Worm (Caenorhabditis elegans) whole organism, L2 larva: ENCODE results near the gene amx-1.

Experiments used
- C34F6.9 ChIP-seq: fragments of 150-350 bp; optimal IDR thresholded peaks from 2 replicates; lab custom pipeline; 2014; ENCODE audit warnings: missing biosample characterization, missing genetic modification characterization
- F13H6.1 ChIP-seq: sonication (generic microtip); optimal IDR thresholded peaks from 2 replicates; lab custom pipeline; 2016; ENCODE audit warnings: missing genetic modification characterization, missing compliant biosample characterization
- R02D3.7 ChIP-seq: fragments of 150-350 bp; optimal IDR thresholded peaks from 2 replicates; lab custom pipeline; 2014; ENCODE audit warnings: missing biosample characterization, missing genetic modification characterization
- Y55F3AM.14 ChIP-seq: fragments of 200-800 bp; sonication (Bioruptor generic); optimal IDR thresholded peaks from 2 replicates; lab custom pipeline; 2018; ENCODE audit warnings: mild to moderate bottlenecking, missing genetic modification characterization, missing compliant biosample characterization
- ZK546.5 ChIP-seq: sonication (generic microtip); optimal IDR thresholded peaks from 2 replicates; lab custom pipeline; 2017; ENCODE audit warnings: missing biosample characterization, missing genetic modification characterization
- alr-1 ChIP-seq: fragments of 150-350 bp; optimal IDR thresholded peaks from 2 replicates; lab custom pipeline; 2014; ENCODE audit warnings: missing biosample characterization, missing genetic modification characterization
- ama-1 ChIP-seq: fragments of 150-350 bp; optimal IDR thresholded peaks from 2 replicates; lab custom pipeline; 2018; ENCODE audit warnings: inconsistent platforms
- blmp-1 ChIP-seq: sonication (generic microtip); optimal IDR thresholded peaks from 2 replicates; lab custom pipeline; 2017; ENCODE audit warnings: missing genetic modification characterization, mild to moderate bottlenecking, missing compliant biosample characterization, antibody characterized with exemption, moderate library complexity; ENCODE audit not compliant: insufficient read depth
- ceh-16 ChIP-seq: fragments of 150-350 bp; optimal IDR thresholded peaks from 2 replicates; lab custom pipeline; 2014; ENCODE audit warnings: missing biosample characterization, missing genetic modification characterization
- ceh-82 ChIP-seq: fragments of 150-350 bp; optimal IDR thresholded peaks from 2 replicates; lab custom pipeline; 2014; ENCODE audit warnings: missing biosample characterization, missing genetic modification characterization
- crh-2 ChIP-seq: sonication (generic microtip); optimal IDR thresholded peaks from 2 replicates; lab custom pipeline; 2017; ENCODE audit warnings: missing biosample characterization, missing genetic modification characterization
- dmd-4 ChIP-seq: sonication (generic microtip); optimal IDR thresholded peaks from 2 replicates; lab custom pipeline; 2017; ENCODE audit warnings: missing biosample characterization, missing genetic modification characterization
- egl-27 ChIP-seq: sonication (generic microtip); optimal IDR thresholded peaks from 3 replicates; lab custom pipeline; 2017; ENCODE audit warnings: missing biosample characterization, missing genetic modification reagents, missing genetic modification characterization
- elt-1 ChIP-seq: fragments of 150-350 bp; optimal IDR thresholded peaks from 2 replicates; lab custom pipeline; 2014; ENCODE audit warnings: missing biosample characterization, missing genetic modification characterization
- elt-3 ChIP-seq: sonication (generic microtip); optimal IDR thresholded peaks from 2 replicates; lab custom pipeline; 2017; ENCODE audit warnings: missing biosample characterization, missing genetic modification characterization
- fos-1 ChIP-seq: fragments of 150-350 bp; optimal IDR thresholded peaks from 2 replicates; lab custom pipeline; 2014; ENCODE audit warnings: missing biosample characterization, missing genetic modification characterization
- gmeb-1 ChIP-seq: fragments of 150-350 bp; optimal IDR thresholded peaks from 2 replicates; lab custom pipeline; 2014; ENCODE audit warnings: missing biosample characterization, missing genetic modification characterization
- lin-11 ChIP-seq: fragments of 150-350 bp; sonication (generic microtip); optimal IDR thresholded peaks from 2 replicates; lab custom pipeline; 2014; ENCODE audit warnings: missing biosample characterization, missing genetic modification characterization, inconsistent platforms, mixed read lengths
- lin-13 ChIP-seq: fragments of 150-350 bp; optimal IDR thresholded peaks from 2 replicates; lab custom pipeline; 2014; ENCODE audit warnings: missing biosample characterization, missing genetic modification reagents, missing genetic modification characterization
- lin-39 ChIP-seq: fragments of 150-350 bp; optimal IDR thresholded peaks from 2 replicates; lab custom pipeline; 2014; ENCODE audit warnings: missing biosample characterization, missing genetic modification reagents, missing genetic modification characterization
- lsy-2 ChIP-seq, 2 experiments: fragments of 150-350 bp in 1 of 2; sonication (generic microtip) in 1 of 2; optimal IDR thresholded peaks; 2 replicates each; lab custom pipeline; 2014 to 2017; ENCODE audit warnings: missing biosample characterization in 2 of 2, missing genetic modification characterization in 2 of 2
- mab-5 ChIP-seq: fragments of 150-350 bp; optimal IDR thresholded peaks from 2 replicates; lab custom pipeline; 2014; ENCODE audit warnings: missing biosample characterization, missing genetic modification characterization
- mbf-1 ChIP-seq: sonication (generic microtip); optimal IDR thresholded peaks from 2 replicates; lab custom pipeline; 2017; ENCODE audit warnings: missing biosample characterization, missing genetic modification characterization
- mdl-1 ChIP-seq, 2 experiments: fragments of 150-350 bp in 1 of 2; sonication (generic microtip) in 1 of 2; optimal IDR thresholded peaks; 2 replicates each; lab custom pipeline; 2017; ENCODE audit warnings: missing biosample characterization in 2 of 2, missing genetic modification characterization in 2 of 2
- nhr-10 ChIP-seq: sonication (generic microtip); optimal IDR thresholded peaks from 2 replicates; lab custom pipeline; 2017; ENCODE audit warnings: missing biosample characterization, missing genetic modification characterization
- nhr-11 ChIP-seq: fragments of 150-350 bp; optimal IDR thresholded peaks from 2 replicates; lab custom pipeline; 2014; ENCODE audit warnings: missing biosample characterization, missing genetic modification characterization
- nhr-12 ChIP-seq: fragments of 150-350 bp; optimal IDR thresholded peaks from 2 replicates; lab custom pipeline; 2014; ENCODE audit warnings: missing biosample characterization, missing genetic modification characterization
- nhr-129 ChIP-seq: fragments of 150-350 bp; optimal IDR thresholded peaks from 2 replicates; lab custom pipeline; 2014; ENCODE audit warnings: missing biosample characterization, missing genetic modification characterization
- nhr-21 ChIP-seq: fragments of 150-350 bp; optimal IDR thresholded peaks from 2 replicates; lab custom pipeline; 2014; ENCODE audit warnings: missing biosample characterization, missing genetic modification characterization
- nhr-23 ChIP-seq: fragments of 150-350 bp; optimal IDR thresholded peaks from 2 replicates; lab custom pipeline; 2014; ENCODE audit warnings: missing biosample characterization, missing genetic modification reagents, missing genetic modification characterization
- nhr-237 ChIP-seq: fragments of 150-350 bp; optimal IDR thresholded peaks from 2 replicates; lab custom pipeline; 2014; ENCODE audit warnings: missing biosample characterization, missing genetic modification characterization
- nhr-25 ChIP-seq: fragments of 150-350 bp; sonication (generic microtip); optimal IDR thresholded peaks from 3 replicates; lab custom pipeline; 2014; ENCODE audit warnings: missing biosample characterization, missing genetic modification characterization
- nhr-6 ChIP-seq: fragments of 150-350 bp; optimal IDR thresholded peaks from 2 replicates; lab custom pipeline; 2014; ENCODE audit warnings: missing biosample characterization, missing genetic modification characterization
- nhr-77 ChIP-seq: fragments of 150-350 bp; optimal IDR thresholded peaks from 2 replicates; lab custom pipeline; 2014; ENCODE audit warnings: missing biosample characterization, missing genetic modification characterization
- peb-1 ChIP-seq: fragments of 150-350 bp; optimal IDR thresholded peaks from 2 replicates; lab custom pipeline; 2014; ENCODE audit warnings: missing biosample characterization, missing genetic modification characterization
- sem-4 ChIP-seq: fragments of 150-350 bp; optimal IDR thresholded peaks from 2 replicates; lab custom pipeline; 2014; ENCODE audit warnings: missing biosample characterization, missing genetic modification reagents, missing genetic modification characterization
- skn-1 ChIP-seq: sonication (generic microtip); optimal IDR thresholded peaks from 2 replicates; lab custom pipeline; 2017; ENCODE audit warnings: missing biosample characterization, missing genetic modification characterization
- sma-3 ChIP-seq: sonication (generic microtip); optimal IDR thresholded peaks from 2 replicates; lab custom pipeline; 2016; ENCODE audit warnings: missing genetic modification reagents, missing genetic modification characterization, missing compliant biosample characterization
- sma-9 ChIP-seq, 2 experiments: fragments of 150-350 bp in 1 of 2; sonication (generic microtip) in 1 of 2; optimal IDR thresholded peaks; 2 replicates each; lab custom pipeline; 2014 to 2016; ENCODE audit warnings: missing genetic modification characterization in 2 of 2, mild to moderate bottlenecking in 1 of 2, missing biosample characterization in 1 of 2, missing compliant biosample characterization in 1 of 2, missing genetic modification reagents in 1 of 2, moderate library complexity in 1 of 2
- snpc-4 ChIP-seq: fragments of 150-350 bp; optimal IDR thresholded peaks from 2 replicates; lab custom pipeline; 2014; ENCODE audit warnings: missing biosample characterization, missing genetic modification characterization
- unc-39 ChIP-seq: fragments of 150-350 bp; optimal IDR thresholded peaks from 2 replicates; lab custom pipeline; 2014; ENCODE audit warnings: missing biosample characterization, missing genetic modification characterization
- unc-55 ChIP-seq: fragments of 150-350 bp; sonication (generic microtip); optimal IDR thresholded peaks from 3 replicates; lab custom pipeline; 2014; ENCODE audit warnings: missing biosample characterization, missing genetic modification reagents, missing genetic modification characterization
- unc-62 ChIP-seq: fragments of 150-350 bp; optimal IDR thresholded peaks from 2 replicates; lab custom pipeline; 2014; ENCODE audit warnings: missing biosample characterization, missing genetic modification reagents, missing genetic modification characterization
- zag-1 ChIP-seq: fragments of 150-350 bp; optimal IDR thresholded peaks from 2 replicates; lab custom pipeline; 2014; ENCODE audit warnings: missing biosample characterization, missing genetic modification characterization
- ztf-1 ChIP-seq: fragments of 200-800 bp; sonication (Bioruptor generic); conservative IDR thresholded peaks from 2 replicates; pipeline ENCODE4 v1.3.6; 2022; ENCODE audit warnings: missing genetic modification characterization, missing compliant biosample characterization
- ztf-11 ChIP-seq: sonication (generic microtip); optimal IDR thresholded peaks from 2 replicates; lab custom pipeline; 2017; ENCODE audit warnings: missing biosample characterization, missing genetic modification characterization
- ztf-4 ChIP-seq: fragments of 150-350 bp; optimal IDR thresholded peaks from 2 replicates; lab custom pipeline; 2014; ENCODE audit warnings: missing biosample characterization, missing genetic modification characterization

The amx-1 gene

DNA sequence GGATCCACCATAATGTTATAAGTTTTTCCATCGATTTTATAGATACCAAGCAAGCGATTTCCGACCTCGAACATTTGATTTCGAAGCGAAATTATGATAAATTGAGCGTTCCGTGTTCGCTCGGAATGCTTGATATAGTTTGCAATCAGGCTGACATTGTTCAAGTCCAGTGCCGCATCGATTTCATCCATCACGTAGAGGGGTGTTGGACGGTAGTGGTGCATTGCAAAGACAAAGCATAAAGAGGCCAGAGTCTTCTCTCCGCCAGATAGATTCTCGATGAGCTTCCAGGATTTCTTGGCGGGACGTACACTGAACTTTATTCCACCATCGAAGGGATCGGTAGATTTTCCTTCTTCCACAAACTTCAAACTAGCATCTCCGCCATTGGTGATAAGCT is 7.8 kb upstream of the amx-1 start:
- TF ChIP-seq mab-5 (tag; lab: Kevin White, UChicago) = no peak
- TF ChIP-seq nhr-25 (tag; lab: Kevin White, UChicago) = no peak
- no peak for TF ChIP-seq unc-39 (tag; lab: Kevin White, UChicago)
- no peak for TF ChIP-seq mbf-1
- TF ChIP-seq dmd-4 (tag; lab: Kevin White, UChicago) = no peak
- no peak for TF ChIP-seq ama-1 (lab: Kevin White, UChicago)
- TF ChIP-seq crh-2 (tag; lab: Kevin White, UChicago) = no peak
- no peak for TF ChIP-seq sem-4

DNA sequence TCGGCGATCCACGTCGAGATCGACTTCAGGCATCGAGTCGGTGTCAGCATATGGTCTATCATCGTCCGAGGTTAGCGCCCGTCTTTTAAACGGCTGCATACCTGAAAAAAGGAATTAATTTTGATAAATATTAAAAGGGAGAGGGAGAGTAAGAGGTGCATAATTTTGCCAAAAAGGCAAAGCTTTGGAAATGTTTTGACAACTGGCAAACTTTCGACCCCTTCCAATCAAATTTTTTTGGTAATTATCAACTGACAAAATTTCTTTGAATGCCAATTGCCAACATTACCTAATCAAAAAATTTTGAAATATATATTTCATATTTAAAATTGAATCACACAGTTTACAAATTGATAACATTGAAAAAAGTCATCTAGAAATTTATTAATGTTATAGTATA is 2.6 kb upstream of the amx-1 start, which contains the start of gene dpy-27:
Gene dpy-27 (minus strand): TSS at position 101 of the 400 bp plus-strand sequence.
- TF ChIP-seq lin-13 (GFP tag; lab: Kevin White, UChicago) = no peak
- no peak for TF ChIP-seq F13H6.1 (tag; lab: Kevin White, UChicago)
- TF ChIP-seq sem-4 = no peak
- TF ChIP-seq ZK546.5 (tag; lab: Kevin White, UChicago) = no peak
- no peak for TF ChIP-seq nhr-237
- TF ChIP-seq ama-1 (lab: Kevin White, UChicago) = no peak
- no peak for TF ChIP-seq alr-1 (tag; lab: Kevin White, UChicago)
- no peak for TF ChIP-seq unc-55 (GFP tag; lab: Kevin White, UChicago)
- TF ChIP-seq elt-3 (tag; lab: Kevin White, UChicago) = no peak
- TF ChIP-seq nhr-21 (tag; lab: Kevin White, UChicago) = no peak
- TF ChIP-seq sma-9 (GFP tag; optimal IDR thresholded peaks at IDR 0.05; lab: Kevin White, UChicago) = no peak
- no peak for TF ChIP-seq sma-9 (tag; optimal IDR thresholded peaks at IDR 0.05; lab: Kevin White, UChicago)
- no peak for TF ChIP-seq ztf-1
- no peak for TF ChIP-seq gmeb-1
- no peak for TF ChIP-seq unc-62 (GFP tag; lab: Kevin White, UChicago)
- TF ChIP-seq dmd-4 (tag; lab: Kevin White, UChicago) = no peak
- no peak for TF ChIP-seq zag-1 (tag; lab: Kevin White, UChicago)
- TF ChIP-seq nhr-12 = no peak
- no peak for TF ChIP-seq snpc-4 (tag; lab: Kevin White, UChicago)
- TF ChIP-seq nhr-25 (tag; lab: Kevin White, UChicago) = no peak

DNA sequence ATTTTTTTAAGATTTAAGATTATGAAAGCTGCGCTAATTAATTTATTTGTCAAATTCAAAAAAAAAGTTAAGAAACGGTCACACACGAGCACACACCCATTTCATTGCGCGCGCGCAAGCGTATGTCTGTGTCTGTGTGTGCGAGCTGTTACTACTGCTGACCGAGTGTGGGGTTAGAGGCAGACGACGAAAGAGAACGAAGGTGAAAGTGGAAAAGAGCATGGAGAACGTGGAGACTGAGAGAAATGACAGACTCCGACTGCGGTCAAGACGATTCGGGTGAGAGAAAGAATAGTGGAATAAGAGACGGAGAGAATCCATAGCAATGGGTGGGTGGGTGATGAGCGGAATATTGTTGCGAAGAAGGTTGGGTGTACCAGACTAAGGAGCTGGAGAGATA is 2.1 kb upstream of the amx-1 start:
- no peak for TF ChIP-seq dmd-4 (tag; lab: Kevin White, UChicago)
- no peak for TF ChIP-seq peb-1 (tag; lab: Kevin White, UChicago)
- peak; percentile 21 for TF ChIP-seq egl-27 (tag; lab: Kevin White, UChicago)
- TF ChIP-seq blmp-1 (tag; lab: Kevin White, UChicago) = peak; percentile 97
- peak; percentile 30 to 76 for TF ChIP-seq mdl-1 (tag; optimal IDR thresholded peaks at IDR 0.05; lab: Kevin White, UChicago)
- peak; percentile 83 for TF ChIP-seq C34F6.9 (tag; lab: Kevin White, UChicago)
- TF ChIP-seq skn-1 = no peak
- TF ChIP-seq ZK546.5 (tag; lab: Kevin White, UChicago) = no peak
- TF ChIP-seq lsy-2 (tag; optimal IDR thresholded peaks at IDR 0.05; lab: Kevin White, UChicago) = peak; percentile 1 to 73
- peak; percentile 8 for TF ChIP-seq gmeb-1
- TF ChIP-seq sma-9 (GFP tag; optimal IDR thresholded peaks at IDR 0.05; lab: Kevin White, UChicago) = no peak
- TF ChIP-seq sma-9 (tag; optimal IDR thresholded peaks at IDR 0.05; lab: Kevin White, UChicago) = no peak
- TF ChIP-seq nhr-11 (tag; lab: Kevin White, UChicago) = no peak
- peak; percentile 56 for TF ChIP-seq ceh-16
- no peak for TF ChIP-seq ztf-1
- peak; percentile 0 for TF ChIP-seq zag-1 (tag; lab: Kevin White, UChicago)
- TF ChIP-seq ztf-4 (tag; lab: Kevin White, UChicago) = no peak
- peak; percentile 54 for TF ChIP-seq sem-4
- TF ChIP-seq lin-11 (tag; lab: Kevin White, UChicago) = no peak
- no peak for TF ChIP-seq mbf-1
- peak; percentile 81 for TF ChIP-seq fos-1
- TF ChIP-seq lin-39 (tag; lab: Kevin White, UChicago) = no peak
- peak; percentile 89 for TF ChIP-seq nhr-129
- TF ChIP-seq nhr-10 (tag; lab: Kevin White, UChicago) = no peak
- peak; percentile 64 for TF ChIP-seq crh-2 (tag; lab: Kevin White, UChicago)
- no peak for TF ChIP-seq unc-39 (tag; lab: Kevin White, UChicago)
- TF ChIP-seq mab-5 (tag; lab: Kevin White, UChicago) = no peak
- peak; percentile 82 for TF ChIP-seq F13H6.1 (tag; lab: Kevin White, UChicago)
- TF ChIP-seq nhr-23 (tag; lab: Kevin White, UChicago) = no peak
- TF ChIP-seq Y55F3AM.14 (GFP tag; lab: Kevin White, UChicago) = no peak
- TF ChIP-seq R02D3.7 = no peak
- no peak for TF ChIP-seq elt-3 (tag; lab: Kevin White, UChicago)
- no peak for TF ChIP-seq ceh-82 (tag; lab: Kevin White, UChicago)
- no peak for TF ChIP-seq nhr-77
- no peak for TF ChIP-seq nhr-6 (tag; lab: Kevin White, UChicago)
- TF ChIP-seq snpc-4 (tag; lab: Kevin White, UChicago) = no peak
- TF ChIP-seq unc-62 (GFP tag; lab: Kevin White, UChicago) = no peak
- no peak for TF ChIP-seq lin-13 (GFP tag; lab: Kevin White, UChicago)
- no peak for TF ChIP-seq nhr-12
- TF ChIP-seq elt-1 (tag; lab: Kevin White, UChicago) = no peak
- TF ChIP-seq ztf-11 (tag; lab: Kevin White, UChicago) = no peak
- TF ChIP-seq nhr-25 (tag; lab: Kevin White, UChicago) = peak; percentile 63
- TF ChIP-seq ama-1 (lab: Kevin White, UChicago) = no peak
- peak; percentile 63 for TF ChIP-seq sma-3 (GFP tag; lab: Kevin White, UChicago)
- TF ChIP-seq nhr-237 = no peak
